Worm (Caenorhabditis elegans): ENCODE measurements around the gene mrp-6.

DNA sequence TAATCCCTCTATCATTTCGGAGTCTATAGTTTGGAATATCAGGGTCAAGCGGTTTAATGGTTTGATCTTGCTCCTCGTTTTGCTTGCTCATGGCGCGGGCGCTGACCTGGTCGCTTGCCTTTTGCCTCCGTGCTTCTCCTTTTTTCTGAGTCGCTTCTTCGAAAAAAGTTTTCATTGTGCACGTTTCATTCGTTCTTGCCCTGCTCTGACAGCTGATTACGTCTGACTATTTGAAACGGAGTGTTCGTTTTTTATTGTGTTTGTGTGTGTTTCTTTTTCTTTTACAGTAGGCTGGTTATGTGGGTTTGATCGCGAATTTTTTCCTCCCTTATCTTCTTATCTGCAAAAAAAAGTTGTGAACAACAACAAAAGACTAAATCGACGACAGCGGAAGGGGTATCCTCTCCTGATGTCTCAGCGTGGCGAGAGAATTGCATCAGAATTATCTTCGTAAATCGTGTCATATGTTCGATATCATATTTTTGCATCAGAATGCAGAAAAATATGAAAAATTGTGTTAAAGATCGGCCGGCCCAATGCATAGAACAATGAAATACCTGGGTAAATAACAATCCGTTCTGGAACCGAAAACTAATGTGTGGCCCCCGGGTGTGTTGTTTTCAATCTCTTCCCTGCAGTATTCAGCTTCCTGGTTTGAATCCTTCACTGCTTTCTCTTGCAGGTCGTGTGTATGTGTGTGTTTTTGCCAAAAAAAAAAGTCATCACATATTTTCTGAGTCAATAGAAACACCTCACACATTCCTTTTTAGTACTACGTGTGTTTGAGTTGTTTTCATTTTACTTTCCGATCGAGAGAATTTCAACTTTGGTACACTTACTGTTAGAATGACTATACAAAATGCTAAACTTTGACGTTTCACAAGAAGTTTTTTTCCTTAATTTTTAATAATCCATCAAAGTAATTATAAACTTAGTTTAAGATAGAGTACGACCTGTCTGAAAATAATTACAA is 46.7 kb downstream of the mrp-6 start, which contains the start of gene ZK470.4:
- TF ChIP-seq nhr-237 (tag; optimal IDR thresholded peaks at IDR 0.05) (no peak), C34F6.9 (tag; optimal IDR thresholded peaks at IDR 0.05) (peak; percentile 31), unc-55 (GFP tag; optimal IDR thresholded peaks at IDR 0.05) (no peak), zag-1 (tag; optimal IDR thresholded peaks at IDR 0.05) (no peak), elt-3 (tag; optimal IDR thresholded peaks at IDR 0.05) (no peak), lin-39 (tag; optimal IDR thresholded peaks at IDR 0.05) (no peak), egl-27 (tag; optimal IDR thresholded peaks at IDR 0.05) (no peak), nhr-10 (tag; optimal IDR thresholded peaks at IDR 0.05) (no peak), nhr-11 (tag; optimal IDR thresholded peaks at IDR 0.05) (no peak), lsy-2 (tag; optimal IDR thresholded peaks at IDR 0.05) (no peak), ceh-82 (tag; optimal IDR thresholded peaks at IDR 0.05) (no peak), aly-2 (tag; optimal IDR thresholded peaks at IDR 0.05) (no peak)
